Worm (Caenorhabditis elegans): ENCODE results near the gene gars-1.
"Not testable (repeated sequence)": the region's sequence is repeated elsewhere in the genome, so short reads cannot be mapped to it uniquely, and the experiment has no call there.

DNA sequence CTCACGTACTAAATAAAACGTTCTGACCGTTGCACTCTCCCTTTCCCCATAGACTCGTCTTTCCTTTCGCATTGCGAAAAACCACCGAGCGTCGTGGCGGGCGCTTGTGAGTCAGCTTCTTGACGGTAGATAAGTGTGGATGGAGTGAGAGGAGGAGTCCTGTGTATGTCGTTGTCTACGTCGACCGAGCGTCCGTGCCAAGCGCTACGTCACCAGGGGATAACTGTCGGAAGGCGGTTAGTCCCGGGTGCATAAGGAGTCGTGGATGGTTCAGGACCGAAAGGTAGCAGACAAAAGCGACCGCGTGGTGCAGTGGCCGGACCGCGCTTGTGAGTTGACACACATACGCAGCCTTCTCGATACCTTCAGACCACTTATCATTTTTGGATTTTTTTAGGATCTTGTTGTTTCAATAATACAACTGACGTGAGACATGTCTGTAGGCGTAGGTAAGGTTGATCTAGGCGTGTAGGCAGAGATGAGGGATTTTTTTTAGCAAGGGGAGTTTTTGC, 47.8 kb upstream of the gars-1 start:
- TF ChIP-seq nhr-23 (tag; optimal IDR thresholded peaks at IDR 0.05) (peak; percentile 62), pha-4 (tag; optimal IDR thresholded peaks at IDR 0.05) (peak; percentile 40), nhr-25 (tag; optimal IDR thresholded peaks at IDR 0.05) (peak; percentile 51), lin-39 (tag; optimal IDR thresholded peaks at IDR 0.05) (peak; percentile 25), elt-2 (tag; optimal IDR thresholded peaks at IDR 0.05) (peak; percentile 63)
- TF ChIP-seq fkh-10 (GFP tag; optimal IDR thresholded peaks at IDR 0.05); egl-27 (tag; optimal IDR thresholded peaks at IDR 0.05); ama-1 (optimal IDR thresholded peaks at IDR 0.05): not testable (repeated sequence)

All from whole organism, L3 larva.